Fruit fly (Drosophila melanogaster) whole organism, embryonic: ENCODE measurements around the gene Grip75.

Experiments
- Atf6 ChIP-seq: fragments of 200-800 bp; sonication (Bioruptor generic); IDR thresholded peaks from 2 replicates; pipeline ENCODE4 v1.3.6; 2022; ENCODE audit warnings: missing biosample characterization, missing genetic modification characterization
- CG10274 ChIP-seq: fragments of 200-800 bp; sonication (Bioruptor generic); optimal IDR thresholded peaks from 3 replicates; lab custom pipeline; 2017; ENCODE audit warnings: missing biosample characterization, mild to moderate bottlenecking, missing genetic modification characterization
- CG10431 ChIP-seq: fragments of 200-800 bp; sonication (Bioruptor generic); optimal IDR thresholded peaks from 3 replicates; lab custom pipeline; 2018; ENCODE audit warnings: missing biosample characterization, mild to moderate bottlenecking, missing genetic modification characterization
- CG11247 ChIP-seq: fragments of 200-800 bp; sonication (Bioruptor generic); IDR thresholded peaks from 2 replicates; pipeline ENCODE4 v1.3.6; 2022; ENCODE audit warnings: missing biosample characterization, missing genetic modification characterization
- CG12236 ChIP-seq: fragments of 200-800 bp; sonication (Bioruptor generic); optimal IDR thresholded peaks from 2 replicates; lab custom pipeline; 2016; ENCODE audit warnings: missing biosample characterization, missing genetic modification characterization
- CG12942 ChIP-seq: fragments of 200-800 bp; sonication (Bioruptor generic); optimal IDR thresholded peaks from 3 replicates; lab custom pipeline; 2016; ENCODE audit warnings: missing biosample characterization, missing genetic modification characterization
- CG13775 ChIP-seq: fragments of 200-800 bp; sonication (Bioruptor generic); optimal IDR thresholded peaks from 3 replicates; lab custom pipeline; 2017; ENCODE audit warnings: missing biosample characterization, mild to moderate bottlenecking, missing genetic modification characterization
- CG14965 ChIP-seq: fragments of 200-800 bp; sonication (Bioruptor generic); optimal IDR thresholded peaks from 2 replicates; lab custom pipeline; 2016; ENCODE audit warnings: missing biosample characterization, missing genetic modification characterization, borderline replicate concordance
- CG17186 ChIP-seq: fragments of 200-800 bp; sonication (Bioruptor generic); optimal IDR thresholded peaks from 3 replicates; lab custom pipeline; 2017; ENCODE audit warnings: missing biosample characterization, missing genetic modification reagents, missing genetic modification characterization
- CG18011 ChIP-seq: fragments of 200-800 bp; sonication (Bioruptor generic); optimal IDR thresholded peaks from 2 replicates; lab custom pipeline; 2017; ENCODE audit warnings: missing biosample characterization, missing genetic modification characterization, mild to moderate bottlenecking, moderate library complexity, missing genotype
- CG18262 ChIP-seq: fragments of 200-800 bp; optimal IDR thresholded peaks from 3 replicates; lab custom pipeline; 2019; ENCODE audit warnings: missing biosample characterization, mild to moderate bottlenecking, missing genetic modification characterization, moderate library complexity
- CG2199 ChIP-seq: fragments of 200-800 bp; sonication (Bioruptor generic); IDR thresholded peaks from 3 replicates; pipeline ENCODE4 v1.3.6; 2022; ENCODE audit warnings: missing biosample characterization, missing genetic modification characterization
- CG30020 ChIP-seq: fragments of 200-800 bp; optimal IDR thresholded peaks from 2 replicates; lab custom pipeline; 2019; ENCODE audit warnings: missing biosample characterization, mild to moderate bottlenecking, missing genetic modification characterization, moderate library complexity
- CG4404 ChIP-seq: fragments of 200-800 bp; sonication (Bioruptor generic); IDR thresholded peaks from 2 replicates; pipeline ENCODE4 v1.3.6; 2022; ENCODE audit warnings: missing biosample characterization, missing genetic modification characterization
- CG4617 ChIP-seq: fragments of 200-800 bp; sonication (Bioruptor generic); optimal IDR thresholded peaks from 3 replicates; lab custom pipeline; 2016; ENCODE audit warnings: missing biosample characterization, missing genetic modification characterization, borderline replicate concordance
- CG4707 ChIP-seq: fragments of 200-800 bp; sonication (Bioruptor generic); optimal IDR thresholded peaks from 2 replicates; lab custom pipeline; 2018; ENCODE audit warnings: missing biosample characterization, mild to moderate bottlenecking, missing genetic modification characterization, moderate library complexity
- CG7372 ChIP-seq: fragments of 200-800 bp; sonication (Bioruptor generic); IDR thresholded peaks from 2 replicates; pipeline ENCODE4 v1.3.6; 2022; ENCODE audit warnings: missing biosample characterization, missing genetic modification characterization
- CG7556 ChIP-seq: fragments of 200-800 bp; sonication (Bioruptor generic); optimal IDR thresholded peaks from 2 replicates; lab custom pipeline; 2017; ENCODE audit warnings: missing biosample characterization, mild to moderate bottlenecking, missing genetic modification characterization
- CG7987 ChIP-seq: fragments of 200-800 bp; sonication (Bioruptor generic); optimal IDR thresholded peaks from 2 replicates; lab custom pipeline; 2018; ENCODE audit warnings: missing biosample characterization, mild to moderate bottlenecking, missing genetic modification characterization, moderate library complexity
- CG9817 ChIP-seq: fragments of 200-800 bp; sonication (Bioruptor generic); optimal IDR thresholded peaks from 2 replicates; lab custom pipeline; 2018; ENCODE audit warnings: missing biosample characterization, mild to moderate bottlenecking, missing genetic modification characterization, moderate library complexity
- Dip3 ChIP-seq: fragments of 200-800 bp; sonication (Bioruptor generic); optimal IDR thresholded peaks from 3 replicates; lab custom pipeline; 2016; ENCODE audit warnings: missing biosample characterization, missing genetic modification characterization
- E2f1 ChIP-seq: fragments of 200-800 bp; sonication (Bioruptor generic); IDR thresholded peaks from 2 replicates; pipeline ENCODE4 v1.3.6; 2022; ENCODE audit warnings: missing biosample characterization, missing genetic modification characterization
- E2f2 ChIP-seq: fragments of 200-800 bp; sonication (Bioruptor generic); IDR thresholded peaks from 2 replicates; pipeline ENCODE4 v1.3.6; 2022; ENCODE audit warnings: missing biosample characterization, missing genetic modification characterization
- HLH54F ChIP-seq: fragments of 200-800 bp; sonication (Bioruptor generic); optimal IDR thresholded peaks from 3 replicates; lab custom pipeline; 2016; ENCODE audit warnings: missing biosample characterization, missing genetic modification characterization
- Hr78 ChIP-seq, 2 experiments: fragments of 200-800 bp in 1 of 2; fragments of >200 bp in 1 of 2; sonication (Bioruptor generic) in 1 of 2; optimal IDR thresholded peaks; 2 replicates each; lab custom pipeline; 2017 to 2019; ENCODE audit warnings: missing biosample characterization in 2 of 2, missing genetic modification characterization in 2 of 2, mild to moderate bottlenecking in 1 of 2, moderate library complexity in 1 of 2
- Jarid2 ChIP-seq: fragments of 200-800 bp; sonication (Bioruptor generic); optimal IDR thresholded peaks from 3 replicates; lab custom pipeline; 2017; ENCODE audit warnings: mild to moderate bottlenecking, missing biosample characterization, missing genetic modification reagents, missing genetic modification characterization
- Neu2 ChIP-seq: fragments of 200-800 bp; sonication (Bioruptor generic); optimal IDR thresholded peaks from 3 replicates; lab custom pipeline; 2016; ENCODE audit warnings: missing biosample characterization, missing genetic modification characterization, borderline replicate concordance
- Side ChIP-seq: fragments of 200-800 bp; sonication (Bioruptor generic); optimal IDR thresholded peaks from 2 replicates; lab custom pipeline; 2016; ENCODE audit warnings: missing biosample characterization, missing genetic modification characterization
- TFAM ChIP-seq: fragments of 200-800 bp; sonication (Bioruptor generic); optimal IDR thresholded peaks from 2 replicates; lab custom pipeline; 2017; ENCODE audit warnings: missing biosample characterization, missing genetic modification characterization, inconsistent platforms
- bbx ChIP-seq: fragments of 200-800 bp; sonication (Bioruptor generic); IDR thresholded peaks from 2 replicates; pipeline ENCODE4 v1.3.6; 2022; ENCODE audit warnings: missing biosample characterization, missing genetic modification characterization; ENCODE audit not compliant: partially characterized antibody
- br ChIP-seq: fragments of >200 bp; optimal IDR thresholded peaks from 2 replicates; lab custom pipeline; 2017
- chif ChIP-seq, 2 experiments: fragments of 200-800 bp; sonication (Bioruptor generic); optimal IDR thresholded peaks; 3 replicates each; lab custom pipeline; 2016; ENCODE audit warnings: missing biosample characterization in 2 of 2, missing genetic modification characterization in 2 of 2
- chn ChIP-seq: fragments of 200-800 bp; sonication (Bioruptor generic); optimal IDR thresholded peaks from 2 replicates; lab custom pipeline; 2016; ENCODE audit warnings: missing biosample characterization, missing genetic modification characterization
- disco-r ChIP-seq: fragments of 200-800 bp; sonication (Bioruptor generic); optimal IDR thresholded peaks from 2 replicates; lab custom pipeline; 2016; ENCODE audit warnings: missing biosample characterization, missing genetic modification characterization
- eyg ChIP-seq: fragments of 200-800 bp; sonication (Bioruptor generic); optimal IDR thresholded peaks from 3 replicates; lab custom pipeline; 2016; ENCODE audit warnings: missing biosample characterization, missing genetic modification characterization
- hb ChIP-seq: fragments of 200-800 bp; sonication (Bioruptor generic); IDR thresholded peaks from 3 replicates; pipeline ENCODE4 v1.3.6; 2022; ENCODE audit warnings: missing biosample characterization, missing genetic modification characterization; ENCODE audit not compliant: partially characterized antibody
- hkb ChIP-seq, 2 experiments: fragments of 200-800 bp in 1 of 2; fragments of >200 bp in 1 of 2; sonication (Bioruptor generic) in 1 of 2; IDR thresholded peaks in 1 of 2; optimal IDR thresholded peaks in 1 of 2; 2 replicates each; pipeline versions ENCODE4 v1.3.6 to Lab custom; 2017 to 2022; ENCODE audit warnings: missing biosample characterization in 1 of 2, missing genetic modification characterization in 1 of 2
- insv ChIP-seq, 2 experiments: fragments of 200-800 bp; sonication (Bioruptor generic); optimal IDR thresholded peaks; 3 replicates each; lab custom pipeline; 2016 to 2018; ENCODE audit warnings: missing biosample characterization in 2 of 2, missing genetic modification characterization in 2 of 2
- klu ChIP-seq: fragments of 200-800 bp; sonication (Bioruptor generic); IDR thresholded peaks from 2 replicates; pipeline ENCODE4 v1.3.6; 2022; ENCODE audit warnings: missing biosample characterization, missing genetic modification characterization
- lab ChIP-seq: fragments of 200-800 bp; sonication (Bioruptor generic); optimal IDR thresholded peaks from 3 replicates; lab custom pipeline; 2017; ENCODE audit warnings: missing biosample characterization, missing genetic modification characterization, mild to moderate bottlenecking, moderate library complexity, missing genetic modification reagents
- mirr ChIP-seq: fragments of 200-800 bp; sonication (Bioruptor generic); optimal IDR thresholded peaks from 3 replicates; lab custom pipeline; 2018; ENCODE audit warnings: missing biosample characterization, mild to moderate bottlenecking, missing genetic modification characterization
- nerfin-1 ChIP-seq: fragments of 200-800 bp; sonication (Bioruptor generic); optimal IDR thresholded peaks from 3 replicates; lab custom pipeline; 2019; ENCODE audit warnings: missing biosample characterization, mild to moderate bottlenecking, missing genetic modification characterization, moderate library complexity
- odd ChIP-seq: fragments of 200-800 bp; sonication (Bioruptor generic); optimal IDR thresholded peaks from 2 replicates; lab custom pipeline; 2017; ENCODE audit warnings: missing biosample characterization, mild to moderate bottlenecking, missing genetic modification characterization
- pum ChIP-seq: fragments of 200-800 bp; sonication (Bioruptor generic); optimal IDR thresholded peaks from 2 replicates; lab custom pipeline; 2016; ENCODE audit warnings: missing biosample characterization, missing genetic modification characterization
- shn ChIP-seq: fragments of 200-800 bp; sonication (Bioruptor generic); optimal IDR thresholded peaks from 3 replicates; lab custom pipeline; 2016; ENCODE audit warnings: missing biosample characterization, missing genetic modification characterization
- so ChIP-seq: fragments of 200-800 bp; sonication (Bioruptor generic); IDR thresholded peaks from 3 replicates; pipeline ENCODE4 v1.3.6; 2022; ENCODE audit warnings: missing biosample characterization, missing genetic modification characterization
- tap ChIP-seq: fragments of 200-800 bp; optimal IDR thresholded peaks from 3 replicates; lab custom pipeline; 2019; ENCODE audit warnings: missing biosample characterization, mild to moderate bottlenecking, missing genetic modification characterization, moderate library complexity
- tgo ChIP-seq: fragments of 200-800 bp; sonication (Bioruptor generic); IDR thresholded peaks from 3 replicates; pipeline ENCODE4 v1.3.6; 2022; ENCODE audit warnings: missing biosample characterization, missing genetic modification characterization
- unpg ChIP-seq: fragments of 200-800 bp; sonication (Bioruptor generic); optimal IDR thresholded peaks from 3 replicates; lab custom pipeline; 2018; ENCODE audit warnings: missing biosample characterization, mild to moderate bottlenecking, missing genetic modification characterization, moderate library complexity
- zfh2 ChIP-seq: fragments of 200-800 bp; sonication (Bioruptor generic); optimal IDR thresholded peaks from 2 replicates; lab custom pipeline; 2016; ENCODE audit warnings: missing biosample characterization, missing genetic modification characterization

Grip75 gene

DNA sequence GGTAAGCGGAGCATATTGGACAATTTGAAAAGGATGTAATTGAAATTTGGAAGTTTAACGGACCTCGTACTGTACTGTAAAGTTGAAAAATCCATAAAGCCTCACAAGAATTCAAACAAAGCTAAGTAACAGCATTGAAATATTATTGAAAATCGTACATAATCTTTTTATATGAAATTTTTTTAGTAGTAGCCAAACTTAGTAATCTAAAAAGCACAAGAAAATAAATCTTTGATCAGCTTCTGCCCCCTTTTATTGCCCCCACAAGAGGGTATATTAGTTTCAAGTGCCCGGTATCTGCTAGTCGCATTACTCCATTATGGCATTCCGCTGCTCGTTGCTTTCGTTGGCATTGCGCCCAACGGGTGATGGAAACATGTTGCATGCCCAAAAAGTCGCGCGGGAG is 16.2 kb upstream of the Grip75 start (continued):
- 0 out of 3 replicates have a peak, but pooled peaks have one; percentile 11 for TF ChIP-seq so
- no peak for TF ChIP-seq bbx
- peak; percentile 43 for TF ChIP-seq Jarid2 (GFP tag; lab: Kevin White, UChicago)
- TF ChIP-seq CG18011 (GFP tag; lab: Kevin White, UChicago), result no peak
- peak; percentile 58; the same call in 1 of the 2 replicates for TF ChIP-seq CG4404 (GFP tag; lab: Robert Waterston, UW)
- TF ChIP-seq TFAM (GFP tag; lab: Kevin White, UChicago), result peak; percentile 36
- 0 out of 2 replicates have a peak, but pooled peaks have one; percentile 30 for TF ChIP-seq E2f2
- TF ChIP-seq shn, result no peak
- TF ChIP-seq CG13775 (GFP tag; lab: Kevin White, UChicago), result peak; percentile 62
- no peak for TF ChIP-seq Neu2 (GFP tag; lab: Kevin White, UChicago)
- TF ChIP-seq CG7987 (GFP tag; lab: Kevin White, UChicago), result no peak
- no peak for TF ChIP-seq mirr (GFP tag; lab: Kevin White, UChicago)
- TF ChIP-seq chif (GFP tag; optimal IDR thresholded peaks at IDR 0.05; lab: Kevin White, UChicago), result peak; percentile 37 to 59
- no peak for TF ChIP-seq CG17186 (GFP tag; lab: Kevin White, UChicago)
- TF ChIP-seq nerfin-1, result peak; percentile 50
- peak; percentile 18 for TF ChIP-seq disco-r
- TF ChIP-seq CG9817, result peak; percentile 10
- TF ChIP-seq CG4707 (GFP tag; lab: Kevin White, UChicago), result no peak
- TF ChIP-seq Hr78 (GFP tag; optimal IDR thresholded peaks at IDR 0.05; lab: Kevin White, UChicago), result peak in 1 of 2 experiments; percentile 38
- TF ChIP-seq klu, result no peak
- no peak for TF ChIP-seq Side (GFP tag; lab: Kevin White, UChicago)
- TF ChIP-seq Dip3 (GFP tag; lab: Kevin White, UChicago), result no peak
- TF ChIP-seq chn (GFP tag; lab: Kevin White, UChicago), result peak; percentile 42
- no peak for TF ChIP-seq CG7372 (GFP tag; lab: Robert Waterston, UW)
- no peak for TF ChIP-seq CG30020 (tag; lab: Kevin White, UChicago)
- TF ChIP-seq CG14965 (GFP tag; lab: Kevin White, UChicago), result peak; percentile 29
- TF ChIP-seq E2f1 (GFP tag; lab: Robert Waterston, UW), result peak; percentile 26; the same call in 1 of the 2 replicates
- peak; percentile 48 for TF ChIP-seq lab (GFP tag; lab: Kevin White, UChicago)
- TF ChIP-seq HLH54F (GFP tag; lab: Kevin White, UChicago), result no peak
- no peak for TF ChIP-seq CG12942
- TF ChIP-seq eyg (GFP tag; lab: Kevin White, UChicago), result peak; percentile 16
- no peak for TF ChIP-seq CG12236
- no peak for TF ChIP-seq CG4617 (GFP tag; lab: Kevin White, UChicago)
- TF ChIP-seq CG10431 (GFP tag; lab: Kevin White, UChicago), result no peak
- TF ChIP-seq CG10274 (GFP tag; lab: Kevin White, UChicago), result peak; percentile 28
- peak; percentile 88 for TF ChIP-seq CG18262 (tag; lab: Kevin White, UChicago)
- TF ChIP-seq odd, result peak; percentile 41
- TF ChIP-seq br, result no peak
- TF ChIP-seq hb (GFP tag; lab: Robert Waterston, UW), result no peak
- TF ChIP-seq tgo (GFP tag; lab: Robert Waterston, UW), result peak; percentile 70
- peak; percentile 22 for TF ChIP-seq unpg (GFP tag; lab: Kevin White, UChicago)
- no peak for TF ChIP-seq zfh2 (GFP tag; lab: Kevin White, UChicago)
- peak; percentile 69 for TF ChIP-seq CG7556 (GFP tag; lab: Kevin White, UChicago)
- no peak for TF ChIP-seq CG11247 (GFP tag; lab: Robert Waterston, UW)
- TF ChIP-seq Atf6 (GFP tag; lab: Robert Waterston, UW), result peak; percentile 20; the same call in 1 of the 2 replicates
- TF ChIP-seq CG2199 (GFP tag; lab: Robert Waterston, UW), result 0 out of 3 replicates have a peak, but pooled peaks have one; percentile 30
- peak; percentile 53 for TF ChIP-seq pum
- TF ChIP-seq insv (GFP tag; optimal IDR thresholded peaks at IDR 0.05; lab: Kevin White, UChicago), result no peak
- TF ChIP-seq hkb (optimal IDR thresholded peaks at IDR 0.05; lab: Kevin White, UChicago), result no peak
- peak; percentile 28; the same call in 1 of the 2 replicates for TF ChIP-seq hkb (GFP tag; IDR thresholded peaks at IDR 0.05; lab: Robert Waterston, UW)
- peak; percentile 46 for TF ChIP-seq tap (tag; lab: Kevin White, UChicago)
